Fruit fly (Drosophila melanogaster) whole organism, embryonic: ENCODE results near the gene CG46313.

Experiments
- Abd-B ChIP-seq: fragments of 200-800 bp; sonication (Bioruptor generic); optimal IDR thresholded peaks from 2 replicates; lab custom pipeline; 2018; ENCODE audit warnings: missing biosample characterization, mild to moderate bottlenecking, missing genetic modification characterization, moderate library complexity
- Atf6 ChIP-seq: fragments of 200-800 bp; sonication (Bioruptor generic); IDR thresholded peaks from 2 replicates; pipeline ENCODE4 v1.3.6; 2022; ENCODE audit warnings: missing biosample characterization, missing genetic modification characterization
- B-H2 ChIP-seq: fragments of 200-800 bp; sonication (Bioruptor generic); optimal IDR thresholded peaks from 2 replicates; lab custom pipeline; 2018; ENCODE audit warnings: missing biosample characterization, mild to moderate bottlenecking, missing genetic modification characterization
- Blimp-1 ChIP-seq: fragments of 200-800 bp; sonication (Bioruptor generic); optimal IDR thresholded peaks from 3 replicates; lab custom pipeline; 2018; ENCODE audit warnings: missing biosample characterization, missing genetic modification characterization, mild to moderate bottlenecking, moderate library complexity, missing genetic modification reagents
- BtbVII ChIP-seq: fragments of 200-800 bp; sonication (Bioruptor generic); optimal IDR thresholded peaks from 3 replicates; lab custom pipeline; 2017; ENCODE audit warnings: missing biosample characterization, mild to moderate bottlenecking, missing genetic modification characterization
- CG10321 ChIP-seq: fragments of 200-800 bp; sonication (Bioruptor generic); IDR thresholded peaks from 2 replicates; pipeline ENCODE4 v1.3.6; 2022; ENCODE audit warnings: missing biosample characterization, missing genetic modification characterization
- CG1233 ChIP-seq: fragments of 200-800 bp; sonication (Bioruptor generic); optimal IDR thresholded peaks from 4 replicates; lab custom pipeline; 2018; ENCODE audit warnings: missing biosample characterization, mild to moderate bottlenecking, missing genetic modification characterization
- CG12769 ChIP-seq: fragments of 200-800 bp; sonication (Bioruptor generic); optimal IDR thresholded peaks from 2 replicates; lab custom pipeline; 2019; ENCODE audit warnings: missing biosample characterization, mild to moderate bottlenecking, missing genetic modification characterization, moderate library complexity
- CG13894 ChIP-seq: fragments of 200-800 bp; sonication (Bioruptor generic); optimal IDR thresholded peaks from 3 replicates; lab custom pipeline; 2018; ENCODE audit warnings: missing biosample characterization, mild to moderate bottlenecking, missing genetic modification characterization, moderate library complexity
- CG16779 ChIP-seq: fragments of 200-800 bp; sonication (Bioruptor generic); IDR thresholded peaks from 2 replicates; pipeline ENCODE4 v1.3.6; 2022; ENCODE audit warnings: missing biosample characterization, missing genetic modification characterization
- CG17186 ChIP-seq: fragments of 200-800 bp; sonication (Bioruptor generic); optimal IDR thresholded peaks from 3 replicates; lab custom pipeline; 2017; ENCODE audit warnings: missing biosample characterization, missing genetic modification reagents, missing genetic modification characterization
- CG2202 ChIP-seq: fragments of 200-800 bp; sonication (Bioruptor generic); optimal IDR thresholded peaks from 2 replicates; lab custom pipeline; 2018; ENCODE audit warnings: missing biosample characterization, mild to moderate bottlenecking, missing genetic modification characterization
- CG31365 ChIP-seq: fragments of 200-800 bp; sonication (Bioruptor generic); optimal IDR thresholded peaks from 2 replicates; lab custom pipeline; 2018; ENCODE audit warnings: missing biosample characterization, mild to moderate bottlenecking, missing genetic modification characterization
- CG33557 ChIP-seq: fragments of 200-800 bp; sonication (Bioruptor generic); optimal IDR thresholded peaks from 2 replicates; lab custom pipeline; 2019; ENCODE audit warnings: missing biosample characterization, mild to moderate bottlenecking, missing genetic modification characterization, moderate library complexity
- CG43689 ChIP-seq: fragments of 200-800 bp; sonication (Bioruptor generic); IDR thresholded peaks from 2 replicates; pipeline ENCODE4 v1.3.6; 2022; ENCODE audit warnings: missing biosample characterization, missing genetic modification characterization
- CG7987 ChIP-seq: fragments of 200-800 bp; sonication (Bioruptor generic); optimal IDR thresholded peaks from 2 replicates; lab custom pipeline; 2018; ENCODE audit warnings: missing biosample characterization, mild to moderate bottlenecking, missing genetic modification characterization, moderate library complexity
- CTCF ChIP-seq: fragments of 200-800 bp; sonication (Bioruptor generic); optimal IDR thresholded peaks from 2 replicates; lab custom pipeline; 2017; ENCODE audit warnings: missing biosample characterization, mild to moderate bottlenecking, missing genetic modification characterization, moderate library complexity
- Dbx ChIP-seq: fragments of 200-800 bp; sonication (Bioruptor generic); IDR thresholded peaks from 3 replicates; pipeline ENCODE4 v1.3.6; 2022; ENCODE audit warnings: missing biosample characterization, missing genetic modification characterization
- Deaf1 ChIP-seq: fragments of 200-800 bp; optimal IDR thresholded peaks from 3 replicates; lab custom pipeline; 2019; ENCODE audit warnings: missing biosample characterization, mild to moderate bottlenecking, missing genetic modification characterization, moderate library complexity
- E2f1 ChIP-seq: fragments of 200-800 bp; sonication (Bioruptor generic); IDR thresholded peaks from 2 replicates; pipeline ENCODE4 v1.3.6; 2022; ENCODE audit warnings: missing biosample characterization, missing genetic modification characterization
- Fer1 ChIP-seq: fragments of 200-800 bp; sonication (Bioruptor generic); optimal IDR thresholded peaks from 2 replicates; lab custom pipeline; 2017; ENCODE audit warnings: missing biosample characterization, mild to moderate bottlenecking, missing genetic modification characterization
- Fer3 ChIP-seq: fragments of 200-800 bp; sonication (Bioruptor generic); optimal IDR thresholded peaks from 2 replicates; lab custom pipeline; 2018; ENCODE audit warnings: missing biosample characterization, mild to moderate bottlenecking, missing genetic modification characterization, moderate library complexity
- Gug ChIP-seq: fragments of 200-800 bp; sonication (Bioruptor generic); IDR thresholded peaks from 4 replicates; pipeline ENCODE4 v1.3.6; 2022; ENCODE audit warnings: missing biosample characterization, missing genetic modification characterization
- HHEX ChIP-seq: fragments of 200-800 bp; sonication (Bioruptor generic); optimal IDR thresholded peaks from 3 replicates; lab custom pipeline; 2017; ENCODE audit warnings: missing biosample characterization, mild to moderate bottlenecking, missing genetic modification characterization, missing genetic modification reagents
- MTF-1 ChIP-seq: fragments of 200-800 bp; sonication (Bioruptor generic); optimal IDR thresholded peaks from 2 replicates; lab custom pipeline; 2018; ENCODE audit warnings: missing biosample characterization, mild to moderate bottlenecking, missing genetic modification characterization, borderline replicate concordance
- Med ChIP-seq: fragments of 200-800 bp; sonication (Bioruptor generic); peaks from one replicate; lab custom pipeline; 2016; ENCODE audit warnings: missing biosample characterization, missing genetic modification characterization, mild to moderate bottlenecking, inconsistent platforms, moderate library complexity
- Meics ChIP-seq: fragments of 200-800 bp; sonication (Bioruptor generic); optimal IDR thresholded peaks from 2 replicates; lab custom pipeline; 2017; ENCODE audit warnings: missing biosample characterization, mild to moderate bottlenecking, missing genetic modification characterization
- Mrtf ChIP-seq: fragments of 200-800 bp; sonication (Bioruptor generic); IDR thresholded peaks from 3 replicates; pipeline ENCODE4 v1.3.6; 2022; ENCODE audit warnings: missing biosample characterization, missing genetic modification characterization
- Oli ChIP-seq: fragments of 200-800 bp; sonication (Bioruptor generic); optimal IDR thresholded peaks from 2 replicates; lab custom pipeline; 2018; ENCODE audit warnings: missing biosample characterization, mild to moderate bottlenecking, missing genetic modification characterization, moderate library complexity
- Opbp ChIP-seq: fragments of 200-800 bp; sonication (Bioruptor generic); IDR thresholded peaks from 3 replicates; pipeline ENCODE4 v1.3.6; 2022; ENCODE audit warnings: missing biosample characterization, missing genetic modification characterization; ENCODE audit not compliant: partially characterized antibody
- Optix ChIP-seq: fragments of 200-800 bp; sonication (Bioruptor generic); IDR thresholded peaks from 3 replicates; pipeline ENCODE4 v1.3.6; 2022; ENCODE audit warnings: missing biosample characterization, missing genetic modification characterization
- Pdp1 ChIP-seq, 2 experiments: fragments of 200-800 bp; sonication (Bioruptor generic); optimal IDR thresholded peaks; 3 replicates each; lab custom pipeline; 2016; ENCODE audit warnings: missing biosample characterization in 2 of 2, missing genetic modification characterization in 2 of 2, mild to moderate bottlenecking in 1 of 2, moderate library complexity in 1 of 2
- Ptx1 ChIP-seq: fragments of 200-800 bp; sonication (Bioruptor generic); IDR thresholded peaks from 2 replicates; pipeline ENCODE4 v1.3.6; 2022; ENCODE audit warnings: missing biosample characterization, missing genetic modification characterization
- Rfx ChIP-seq: fragments of 200-800 bp; sonication (Bioruptor generic); IDR thresholded peaks from 2 replicates; pipeline ENCODE4 v1.3.6; 2022; ENCODE audit warnings: missing biosample characterization, missing genetic modification characterization
- Ssrp ChIP-seq: fragments of 200-800 bp; sonication (Bioruptor generic); optimal IDR thresholded peaks from 2 replicates; lab custom pipeline; 2018; ENCODE audit warnings: missing biosample characterization, mild to moderate bottlenecking, missing genetic modification characterization, moderate library complexity
- abd-A ChIP-seq: fragments of 200-800 bp; sonication (Bioruptor generic); optimal IDR thresholded peaks from 3 replicates; lab custom pipeline; 2019; ENCODE audit warnings: missing biosample characterization, mild to moderate bottlenecking, missing genetic modification characterization, moderate library complexity
- chinmo ChIP-seq: fragments of 200-800 bp; sonication (Bioruptor generic); IDR thresholded peaks from 4 replicates; pipeline ENCODE4 v1.3.6; 2022; ENCODE audit warnings: missing biosample characterization, missing genetic modification characterization; ENCODE audit not compliant: partially characterized antibody
- crp ChIP-seq, 2 experiments: fragments of 200-800 bp; sonication (Bioruptor generic); optimal IDR thresholded peaks; 2 replicates in 1 of 2; 3 replicates in 1 of 2; lab custom pipeline; 2017; ENCODE audit warnings: missing biosample characterization in 2 of 2, missing genetic modification characterization in 2 of 2, mild to moderate bottlenecking in 1 of 2, moderate library complexity in 1 of 2
- fru ChIP-seq: fragments of >200 bp; optimal IDR thresholded peaks from 2 replicates; lab custom pipeline; 2017
- gro ChIP-seq: fragments of 200-800 bp; sonication (Bioruptor generic); optimal IDR thresholded peaks from 2 replicates; lab custom pipeline; 2016; ENCODE audit warnings: missing biosample characterization, missing genetic modification characterization
- gsb ChIP-seq: fragments of 200-800 bp; sonication (Bioruptor generic); IDR thresholded peaks from 2 replicates; pipeline ENCODE4 v1.3.6; 2022; ENCODE audit warnings: missing biosample characterization, missing genetic modification characterization
- hth ChIP-seq: fragments of >200 bp; optimal IDR thresholded peaks from 2 replicates; lab custom pipeline; 2017; ENCODE audit warnings: inconsistent platforms
- mirr ChIP-seq: fragments of 200-800 bp; sonication (Bioruptor generic); optimal IDR thresholded peaks from 3 replicates; lab custom pipeline; 2018; ENCODE audit warnings: missing biosample characterization, mild to moderate bottlenecking, missing genetic modification characterization
- nerfin-2 ChIP-seq: fragments of 200-800 bp; sonication (Bioruptor generic); IDR thresholded peaks from 2 replicates; pipeline ENCODE4 v1.3.6; 2022; ENCODE audit warnings: missing biosample characterization, missing genetic modification characterization; ENCODE audit not compliant: partially characterized antibody
- nom ChIP-seq: fragments of 200-800 bp; sonication (Bioruptor generic); optimal IDR thresholded peaks from 2 replicates; lab custom pipeline; 2017; ENCODE audit warnings: missing biosample characterization, missing genetic modification characterization, mild to moderate bottlenecking, moderate library complexity, missing genetic modification reagents
- pnt ChIP-seq: fragments of 200-800 bp; sonication (Bioruptor generic); optimal IDR thresholded peaks from 3 replicates; lab custom pipeline; 2016; ENCODE audit warnings: missing biosample characterization, missing genetic modification characterization
- sd ChIP-seq: fragments of 200-800 bp; sonication (Bioruptor generic); optimal IDR thresholded peaks from 3 replicates; lab custom pipeline; 2018; ENCODE audit warnings: missing biosample characterization, mild to moderate bottlenecking, missing genetic modification characterization, moderate library complexity
- slbo ChIP-seq: fragments of 200-800 bp; sonication (Bioruptor generic); IDR thresholded peaks from 2 replicates; pipeline ENCODE4 v1.3.6; 2022; ENCODE audit warnings: missing biosample characterization, missing genetic modification characterization
- tgo ChIP-seq: fragments of 200-800 bp; sonication (Bioruptor generic); IDR thresholded peaks from 3 replicates; pipeline ENCODE4 v1.3.6; 2022; ENCODE audit warnings: missing biosample characterization, missing genetic modification characterization
- tll ChIP-seq, 2 experiments: fragments of 200-800 bp in 1 of 2; fragments of >200 bp in 1 of 2; sonication (Bioruptor generic) in 1 of 2; optimal IDR thresholded peaks; 2 replicates each; lab custom pipeline; 2017 to 2019; ENCODE audit warnings: missing biosample characterization in 2 of 2, missing genetic modification characterization in 2 of 2, mild to moderate bottlenecking in 1 of 2, moderate library complexity in 1 of 2
- vvl ChIP-seq: fragments of 200-800 bp; sonication (Bioruptor generic); IDR thresholded peaks from 2 replicates; pipeline ENCODE4 v1.3.6; 2022; ENCODE audit warnings: missing biosample characterization, missing genetic modification characterization

The CG46313 gene

dm6 chr3R:26934523-26934922 is 43.8 kb upstream of the CG46313 start:
- TF ChIP-seq Atf6 (peak; percentile 41), Mrtf (0 out of 3 replicates have a peak, but pooled peaks have one; percentile 40), Ssrp (tag; lab: Kevin White, UChicago) (no peak), E2f1 (GFP tag; lab: Robert Waterston, UW) (no peak), Fer3 (tag; lab: Kevin White, UChicago) (peak; percentile 12), Blimp-1 (GFP tag; lab: Kevin White, UChicago) (peak; percentile 61), CG13894 (tag; lab: Kevin White, UChicago) (peak; percentile 70), nom (GFP tag; lab: Kevin White, UChicago) (no peak), Opbp (GFP tag; lab: Robert Waterston, UW) (no peak), sd (tag; lab: Kevin White, UChicago) (peak; percentile 67), CG17186 (no peak), Meics (GFP tag; lab: Kevin White, UChicago) (peak; percentile 26), BtbVII (GFP tag; lab: Kevin White, UChicago) (peak; percentile 35), CG1233 (GFP tag; lab: Kevin White, UChicago) (peak; percentile 1), CG33557 (GFP tag; lab: Kevin White, UChicago) (no peak), crp (GFP tag; optimal IDR thresholded peaks at IDR 0.05; lab: Kevin White, UChicago) (no peak), tll (GFP tag; optimal IDR thresholded peaks at IDR 0.05; lab: Kevin White, UChicago) (no peak), hth (lab: Kevin White, UChicago) (no peak), gsb (GFP tag; lab: Robert Waterston, UW) (no peak), CG12769 (tag; lab: Kevin White, UChicago) (peak; percentile 54), abd-A (tag; lab: Kevin White, UChicago) (peak; percentile 84), CG31365 (tag; lab: Kevin White, UChicago) (no peak), vvl (GFP tag; lab: Robert Waterston, UW) (no peak), CG16779 (0 out of 2 replicates have a peak, but pooled peaks have one; percentile 8), CG7987 (GFP tag; lab: Kevin White, UChicago) (peak; percentile 25), slbo (GFP tag; lab: Robert Waterston, UW) (0 out of 2 replicates have a peak, but pooled peaks have one; percentile 26), CG43689 (GFP tag; lab: Robert Waterston, UW) (no peak), HHEX (GFP tag; lab: Kevin White, UChicago) (peak; percentile 18), Med (peak; percentile 69), Fer1 (GFP tag; lab: Kevin White, UChicago) (peak; percentile 30), Dbx (GFP tag; lab: Robert Waterston, UW) (0 out of 3 replicates have a peak, but pooled peaks have one; percentile 30), Optix (GFP tag; lab: Robert Waterston, UW) (no peak), Gug (no peak), Pdp1 (GFP tag; optimal IDR thresholded peaks at IDR 0.05; lab: Kevin White, UChicago) (peak in 1 of 2 experiments; percentile 19), CG2202 (tag; lab: Kevin White, UChicago) (no peak), Rfx (GFP tag; lab: Robert Waterston, UW) (peak; percentile 24; the same call in 1 of the 2 replicates), gro (peak; percentile 3), nerfin-2 (GFP tag; lab: Robert Waterston, UW) (no peak), tgo (GFP tag; lab: Robert Waterston, UW) (no peak), CG10321 (GFP tag; lab: Robert Waterston, UW) (peak; percentile 53; the same call in 1 of the 2 replicates), MTF-1 (GFP tag; lab: Kevin White, UChicago) (no peak), fru (no peak), Abd-B (peak; percentile 48), B-H2 (GFP tag; lab: Kevin White, UChicago) (peak; percentile 3), mirr (peak; percentile 74), Deaf1 (tag; lab: Kevin White, UChicago) (peak; percentile 6), Oli (tag; lab: Kevin White, UChicago) (no peak), pnt (GFP tag; lab: Kevin White, UChicago) (no peak), CTCF (no peak), chinmo (GFP tag; lab: Robert Waterston, UW) (peak; percentile 94), Ptx1 (no peak)
